Worm (Caenorhabditis elegans) whole organism, L1 larva: ENCODE data around the gene Y22D7AL.4.

Experiments
- ces-1 ChIP-seq: fragments of 150-350 bp; optimal IDR thresholded peaks from 2 replicates; lab custom pipeline; 2014; ENCODE audit warnings: missing biosample characterization, missing genetic modification reagents, missing genetic modification characterization
- pag-3 ChIP-seq: sonication (generic microtip); optimal IDR thresholded peaks from 2 replicates; lab custom pipeline; 2017; ENCODE audit warnings: missing genetic modification characterization, mild to moderate bottlenecking, missing compliant biosample characterization, antibody characterized with exemption, borderline replicate concordance; ENCODE audit not compliant: insufficient read depth
- unc-130 ChIP-seq: fragments of 150-350 bp; optimal IDR thresholded peaks from 2 replicates; lab custom pipeline; 2017; ENCODE audit warnings: missing biosample characterization, missing genetic modification characterization, inconsistent platforms
- unc-62 ChIP-seq: fragments of 150-350 bp; optimal IDR thresholded peaks from 2 replicates; lab custom pipeline; 2014; ENCODE audit warnings: missing biosample characterization, missing genetic modification reagents, missing genetic modification characterization

DNA sequence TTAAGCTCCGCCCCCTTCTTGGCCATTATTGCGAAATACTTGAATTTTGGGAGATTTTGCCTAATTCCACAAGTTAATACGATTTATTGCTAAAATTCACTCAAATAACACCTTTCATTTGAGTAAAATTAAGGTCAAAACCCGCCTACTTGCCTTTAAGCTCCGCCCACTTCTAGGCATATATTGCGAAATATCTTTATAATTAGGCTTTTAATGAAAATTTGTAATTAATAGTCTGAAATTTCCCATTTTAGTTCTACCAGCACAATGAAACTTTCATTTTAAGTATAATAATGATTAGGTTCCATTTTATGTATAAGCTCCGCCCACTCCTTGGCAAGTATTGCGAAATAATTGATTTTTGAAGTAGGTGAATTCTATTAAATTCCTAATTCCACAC lies 48.3 kb downstream of the Y22D7AL.4 start:
- TF ChIP-seq unc-62 (no peak), unc-130 (no peak), pag-3 (tag; lab: Kevin White, UChicago) (no peak), ces-1 (no peak)
